Fruit fly (Drosophila melanogaster) S2 (cell line): Measurements from ENCODE around the gene CG14212.
A peak's percentile ranks its signal among the peaks of the same experiment; 100 is the strongest.

ENCODE experiments used
- CG8478 ChIP-seq: fragments of >200 bp; optimal IDR thresholded peaks from 2 replicates; lab custom pipeline; 2018
- CTCF ChIP-seq, 2 experiments: fragments of >200 bp; optimal IDR thresholded peaks; 2 replicates each; lab custom pipeline; 2018

The CG14212 gene

dm6 chrX:19625405-19625804, at the start of gene CG14212:
Gene CG14212 (plus strand): TSS chrX:19625705.
- TF ChIP-seq CG8478 (lab: Kevin White, UChicago) = no peak
- TF ChIP-seq CTCF (optimal IDR thresholded peaks at IDR 0.05; lab: Kevin White, UChicago) = no peak

- TF ChIP-seq CG8478 (lab: Kevin White, UChicago) = no peak
- TF ChIP-seq CTCF (optimal IDR thresholded peaks at IDR 0.05; lab: Kevin White, UChicago) = no peak
Measured at dm6 chrX:19577940-19578632, 47.4 kb upstream of the CG14212 start.

- TF ChIP-seq CTCF (optimal IDR thresholded peaks at IDR 0.05; lab: Kevin White, UChicago) (no peak), CG8478 (lab: Kevin White, UChicago) (no peak)
Measured at dm6 chrX:19578908-19579647, 46.4 kb upstream of the CG14212 start.

- TF ChIP-seq CTCF (optimal IDR thresholded peaks at IDR 0.05; lab: Kevin White, UChicago) (no peak), CG8478 (lab: Kevin White, UChicago) (no peak)
Measured at dm6 chrX:19579648-19580301, 45.7 kb upstream of the CG14212 start, which contains the start of gene Tao. Gene Tao (minus strand): TSS chrX:19579800.

DNA sequence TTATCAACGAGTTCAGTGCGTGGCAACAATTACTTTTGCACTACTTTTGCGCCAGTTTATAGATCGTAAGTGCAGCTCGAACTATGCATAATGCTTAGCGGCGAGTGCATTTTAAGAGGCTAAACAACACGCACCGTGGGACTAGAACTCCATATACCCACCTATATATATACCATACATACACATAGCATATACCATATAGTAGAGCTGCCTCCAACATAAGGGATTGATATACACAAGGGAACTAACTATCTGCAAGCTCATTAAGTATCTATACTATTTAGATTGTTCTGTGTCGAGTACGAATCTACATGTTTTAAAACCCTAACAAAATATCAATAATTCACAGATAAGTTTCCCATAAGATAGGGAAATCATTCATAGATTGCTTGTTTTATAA, 43.6 kb upstream of the CG14212 start, which contains the start of gene CG14218:
Gene CG14218 (minus strand): TSS at position 101 of the 400 bp plus-strand sequence.
- TF ChIP-seq CTCF (optimal IDR thresholded peaks at IDR 0.05; lab: Kevin White, UChicago) (no peak), CG8478 (lab: Kevin White, UChicago) (no peak)

- TF ChIP-seq CTCF (optimal IDR thresholded peaks at IDR 0.05; lab: Kevin White, UChicago) = no peak
- TF ChIP-seq CG8478 (lab: Kevin White, UChicago) = no peak
Measured at dm6 chrX:19582732-19583131, 42.8 kb upstream of the CG14212 start.

- TF ChIP-seq CG8478 (lab: Kevin White, UChicago) (no peak), CTCF (optimal IDR thresholded peaks at IDR 0.05; lab: Kevin White, UChicago) (no peak)
Measured at dm6 chrX:19583317-19583716, 42.2 kb upstream of the CG14212 start, which contains the start of gene CG14204. Gene CG14204 (plus strand): TSS chrX:19583617.

dm6 chrX:19585142-19585541, 40.4 kb upstream of the CG14212 start:
- no peak for TF ChIP-seq CG8478 (lab: Kevin White, UChicago)
- peak; percentile 81 to 83 for TF ChIP-seq CTCF (optimal IDR thresholded peaks at IDR 0.05; lab: Kevin White, UChicago)

dm6 chrX:19590070-19590469, 35.4 kb upstream of the CG14212 start, which contains the start of gene CG14219:
Gene CG14219 (minus strand): TSS chrX:19590170.
- TF ChIP-seq CTCF (optimal IDR thresholded peaks at IDR 0.05; lab: Kevin White, UChicago) = no peak
- no peak for TF ChIP-seq CG8478 (lab: Kevin White, UChicago)

- no peak for TF ChIP-seq CG8478 (lab: Kevin White, UChicago)
- no peak for TF ChIP-seq CTCF (optimal IDR thresholded peaks at IDR 0.05; lab: Kevin White, UChicago)
Measured at dm6 chrX:19590579-19590978, 34.9 kb upstream of the CG14212 start.

DNA sequence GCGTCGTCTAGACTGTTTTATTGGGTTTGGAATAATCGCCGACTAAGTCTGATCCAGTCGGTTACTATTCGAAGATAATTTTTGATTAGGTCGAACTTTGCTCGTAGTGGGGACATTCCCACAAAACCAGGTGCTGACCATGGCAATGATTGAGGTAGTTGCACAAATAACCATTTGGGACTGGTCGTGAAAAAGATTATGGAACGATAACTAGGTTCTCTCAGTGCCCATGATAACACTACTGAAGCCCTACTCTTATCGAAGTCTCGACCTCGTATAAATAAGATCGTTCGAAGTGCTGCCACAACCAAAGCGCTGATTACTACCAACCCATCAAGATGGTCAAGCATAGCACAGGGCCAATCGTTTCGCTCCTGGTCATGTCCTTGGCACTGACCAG, 33.2 kb upstream of the CG14212 start, which contains the start of gene CG14205:
Gene CG14205 (plus strand): TSS at position 301 of the 400 bp plus-strand sequence.
- TF ChIP-seq CG8478 (lab: Kevin White, UChicago) (no peak), CTCF (optimal IDR thresholded peaks at IDR 0.05; lab: Kevin White, UChicago) (no peak)

dm6 chrX:19595862-19596261, 29.6 kb upstream of the CG14212 start:
- no peak for TF ChIP-seq CTCF (optimal IDR thresholded peaks at IDR 0.05; lab: Kevin White, UChicago)
- TF ChIP-seq CG8478 (lab: Kevin White, UChicago) = no peak

DNA sequence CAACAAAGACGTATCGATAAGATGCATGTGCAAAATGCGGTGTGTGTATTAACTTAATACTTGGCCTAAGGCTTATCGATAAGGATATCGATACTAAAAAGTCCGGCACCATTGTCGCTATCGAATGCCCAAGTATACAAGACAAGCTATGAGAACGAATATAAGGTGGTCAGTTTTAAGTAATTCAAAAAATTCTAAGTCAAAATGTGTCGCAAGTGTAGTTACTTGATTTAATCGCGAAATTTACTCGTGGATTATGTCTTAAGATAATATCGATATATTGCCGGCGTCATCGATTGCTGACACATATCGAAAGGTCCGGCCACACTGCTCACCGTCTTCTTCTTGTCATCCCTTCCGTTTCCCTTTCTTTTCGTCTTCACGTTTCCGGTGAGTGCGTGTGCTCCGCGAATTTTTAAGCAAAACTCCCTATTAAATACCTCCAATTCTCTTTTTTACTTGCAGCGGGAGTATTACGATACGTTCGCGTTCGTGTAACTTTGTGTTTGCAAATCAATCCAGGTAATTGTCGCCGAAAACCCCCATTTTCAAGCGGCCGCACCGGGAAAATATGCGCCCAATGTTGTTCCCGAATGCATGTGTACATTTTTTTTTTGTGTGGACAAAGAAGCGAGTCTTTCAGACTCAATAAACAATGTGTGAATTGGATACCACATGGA, 27.7 kb upstream of the CG14212 start, which contains the start of gene RpS10b:
Gene RpS10b (plus strand): TSS at position 348 of the 680 bp plus-strand sequence.
- TF ChIP-seq CTCF (optimal IDR thresholded peaks at IDR 0.05; lab: Kevin White, UChicago) (no peak), CG8478 (lab: Kevin White, UChicago) (no peak)

DNA sequence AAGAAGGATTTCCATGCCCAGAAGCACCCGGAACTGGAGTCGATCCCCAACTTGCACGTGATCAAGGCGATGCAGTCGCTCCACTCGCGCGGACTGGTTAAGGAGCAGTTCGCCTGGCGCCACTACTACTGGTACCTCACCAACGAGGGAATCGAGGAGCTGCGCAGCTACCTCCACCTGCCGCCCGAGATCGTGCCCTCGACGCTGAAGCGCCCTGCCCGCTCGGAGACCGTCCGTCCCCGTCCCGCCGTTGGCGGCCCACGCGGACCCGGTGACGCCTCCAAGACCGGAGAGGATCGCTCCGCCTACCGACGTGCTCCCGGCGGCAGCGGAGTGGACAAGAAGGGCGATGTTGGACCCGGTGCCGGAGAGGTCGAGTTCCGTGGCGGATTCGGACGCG, 27.0 kb upstream of the CG14212 start:
- TF ChIP-seq CG8478 (lab: Kevin White, UChicago) (no peak), CTCF (optimal IDR thresholded peaks at IDR 0.05; lab: Kevin White, UChicago) (no peak)
